Worm (Caenorhabditis elegans) whole organism, L3 larva: ENCODE results near the gene C50F4.16.

ENCODE experiments used
- aly-2 ChIP-seq: fragments of 150-350 bp; optimal IDR thresholded peaks from 2 replicates; lab custom pipeline; 2014; ENCODE audit warnings: missing biosample characterization, missing genetic modification characterization
- ceh-28 ChIP-seq: fragments of 150-350 bp; optimal IDR thresholded peaks from 2 replicates; lab custom pipeline; 2014; ENCODE audit warnings: missing biosample characterization, missing genetic modification reagents, missing genetic modification characterization
- elt-1 ChIP-seq: fragments of 150-350 bp; optimal IDR thresholded peaks from 2 replicates; lab custom pipeline; 2014; ENCODE audit warnings: missing biosample characterization, missing genetic modification characterization
- elt-2 ChIP-seq: sonication (generic microtip); optimal IDR thresholded peaks from 2 replicates; lab custom pipeline; 2016; ENCODE audit warnings: missing genetic modification reagents, mild to moderate bottlenecking, missing genetic modification characterization, missing compliant biosample characterization
- fkh-2 ChIP-seq: fragments of 150-350 bp; optimal IDR thresholded peaks from 2 replicates; lab custom pipeline; 2014; ENCODE audit warnings: missing biosample characterization, missing genetic modification reagents, missing genetic modification characterization
- fos-1 ChIP-seq: fragments of 150-350 bp; optimal IDR thresholded peaks from 2 replicates; lab custom pipeline; 2014; ENCODE audit warnings: missing biosample characterization, missing genetic modification characterization
- lin-39 ChIP-seq: fragments of 150-350 bp; optimal IDR thresholded peaks from 2 replicates; lab custom pipeline; 2018; ENCODE audit warnings: missing biosample characterization, missing genetic modification reagents, missing genetic modification characterization
- nhr-76 ChIP-seq: fragments of 150-350 bp; sonication (generic microtip); optimal IDR thresholded peaks from 5 replicates; lab custom pipeline; 2014; ENCODE audit warnings: missing biosample characterization, missing genetic modification characterization
- pqm-1 ChIP-seq: fragments of 150-350 bp; optimal IDR thresholded peaks from 2 replicates; lab custom pipeline; 2017; ENCODE audit warnings: missing biosample characterization, missing genetic modification characterization, inconsistent platforms
- zag-1 ChIP-seq: fragments of 150-350 bp; optimal IDR thresholded peaks from 2 replicates; lab custom pipeline; 2014; ENCODE audit warnings: missing biosample characterization, missing genetic modification characterization

- TF ChIP-seq nhr-76 = no peak
- TF ChIP-seq fos-1 (tag; lab: Kevin White, UChicago) = no peak
- TF ChIP-seq elt-1 (tag; lab: Kevin White, UChicago) = no peak
- no peak for TF ChIP-seq fkh-2 (tag; lab: Kevin White, UChicago)
- no peak for TF ChIP-seq lin-39 (tag; lab: Kevin White, UChicago)
- TF ChIP-seq aly-2 = no peak
- TF ChIP-seq ceh-28 (tag; lab: Kevin White, UChicago) = no peak
- TF ChIP-seq elt-2 (tag; lab: Kevin White, UChicago) = no peak
- TF ChIP-seq zag-1 (tag; lab: Kevin White, UChicago) = no peak
- TF ChIP-seq pqm-1 (tag; lab: Kevin White, UChicago) = no peak
These were observed at the start of gene C50F4.16 for ce11 chrV:9541506-9541905.
